Fruit fly (Drosophila melanogaster) whole organism, embryonic: ENCODE data around the gene g.

Source experiments
- BtbVII ChIP-seq: fragments of 200-800 bp; sonication (Bioruptor generic); optimal IDR thresholded peaks from 3 replicates; lab custom pipeline; 2017; ENCODE audit warnings: missing biosample characterization, mild to moderate bottlenecking, missing genetic modification characterization
- CG10565 ChIP-seq: fragments of 200-800 bp; sonication (Bioruptor generic); optimal IDR thresholded peaks from 3 replicates; lab custom pipeline; 2016; ENCODE audit warnings: missing biosample characterization, mild to moderate bottlenecking, missing genetic modification characterization
- CG10959 ChIP-seq: fragments of 200-800 bp; sonication (Bioruptor generic); IDR thresholded peaks from 2 replicates; pipeline ENCODE4 v1.3.6; 2022; ENCODE audit warnings: missing biosample characterization, missing genetic modification characterization
- CG11398 ChIP-seq: fragments of 200-800 bp; sonication (Bioruptor generic); optimal IDR thresholded peaks from 2 replicates; lab custom pipeline; 2016; ENCODE audit warnings: missing biosample characterization, missing genetic modification characterization
- CG11696 ChIP-seq: fragments of 200-800 bp; sonication (Bioruptor generic); IDR thresholded peaks from 2 replicates; pipeline ENCODE4 v1.3.6; 2022; ENCODE audit warnings: missing biosample characterization, missing genetic modification characterization
- CG12942 ChIP-seq: fragments of 200-800 bp; sonication (Bioruptor generic); optimal IDR thresholded peaks from 3 replicates; lab custom pipeline; 2016; ENCODE audit warnings: missing biosample characterization, missing genetic modification characterization
- CG15011 ChIP-seq: fragments of 200-800 bp; sonication (Bioruptor generic); optimal IDR thresholded peaks from 3 replicates; lab custom pipeline; 2018; ENCODE audit warnings: missing biosample characterization, mild to moderate bottlenecking, missing genetic modification characterization
- CG18599 ChIP-seq: fragments of 200-800 bp; sonication (Bioruptor generic); optimal IDR thresholded peaks from 3 replicates; lab custom pipeline; 2017; ENCODE audit warnings: missing biosample characterization, missing genetic modification characterization, mild to moderate bottlenecking, moderate library complexity, missing genetic modification reagents
- CG2678 ChIP-seq: fragments of 200-800 bp; sonication (Bioruptor generic); optimal IDR thresholded peaks from 3 replicates; lab custom pipeline; 2019; ENCODE audit warnings: missing biosample characterization, mild to moderate bottlenecking, missing genetic modification characterization, moderate library complexity
- CG2889 ChIP-seq: fragments of 200-800 bp; sonication (Bioruptor generic); IDR thresholded peaks from 3 replicates; pipeline ENCODE4 v1.3.6; 2022; ENCODE audit warnings: missing biosample characterization, missing genetic modification characterization
- CG30403 ChIP-seq: fragments of 200-800 bp; sonication (Bioruptor generic); optimal IDR thresholded peaks from 3 replicates; lab custom pipeline; 2016; ENCODE audit warnings: missing biosample characterization, missing genetic modification characterization
- CG30431 ChIP-seq: fragments of 200-800 bp; sonication (Bioruptor generic); optimal IDR thresholded peaks from 2 replicates; lab custom pipeline; 2017; ENCODE audit warnings: missing biosample characterization, missing genetic modification characterization
- CG3407 ChIP-seq: fragments of 200-800 bp; sonication (Bioruptor generic); optimal IDR thresholded peaks from 2 replicates; lab custom pipeline; 2018; ENCODE audit warnings: missing biosample characterization, mild to moderate bottlenecking, missing genetic modification characterization
- CG34422 ChIP-seq: fragments of 200-800 bp; sonication (Bioruptor generic); IDR thresholded peaks from 3 replicates; pipeline ENCODE4 v1.3.6; 2022; ENCODE audit warnings: missing biosample characterization, missing genetic modification characterization
- CG4424 ChIP-seq: fragments of 200-800 bp; sonication (Bioruptor generic); optimal IDR thresholded peaks from 3 replicates; lab custom pipeline; 2016; ENCODE audit warnings: missing biosample characterization, missing genetic modification characterization
- CG5953 ChIP-seq: fragments of 200-800 bp; sonication (Bioruptor generic); IDR thresholded peaks from 2 replicates; pipeline ENCODE4 v1.3.6; 2022; ENCODE audit warnings: missing biosample characterization, missing genetic modification characterization
- CG6175 ChIP-seq: fragments of 200-800 bp; sonication (Bioruptor generic); IDR thresholded peaks from 3 replicates; pipeline ENCODE4 v1.3.6; 2022; ENCODE audit warnings: missing biosample characterization, missing genetic modification characterization
- CG6654 ChIP-seq: fragments of 200-800 bp; sonication (Bioruptor generic); optimal IDR thresholded peaks from 2 replicates; lab custom pipeline; 2017; ENCODE audit warnings: missing biosample characterization, mild to moderate bottlenecking, missing genetic modification characterization
- CG6683 ChIP-seq: fragments of 200-800 bp; sonication (Bioruptor generic); optimal IDR thresholded peaks from 2 replicates; lab custom pipeline; 2017; ENCODE audit warnings: missing biosample characterization, mild to moderate bottlenecking, missing genetic modification characterization, missing genetic modification reagents
- CG6765 ChIP-seq: fragments of 200-800 bp; sonication (Bioruptor generic); optimal IDR thresholded peaks from 3 replicates; lab custom pipeline; 2017; ENCODE audit warnings: missing biosample characterization, mild to moderate bottlenecking, missing genetic modification characterization
- CG9215 ChIP-seq: fragments of 200-800 bp; sonication (Bioruptor generic); IDR thresholded peaks from 2 replicates; pipeline ENCODE4 v1.3.6; 2022; ENCODE audit warnings: missing biosample characterization, missing genetic modification characterization
- E2f1 ChIP-seq: fragments of 200-800 bp; sonication (Bioruptor generic); IDR thresholded peaks from 2 replicates; pipeline ENCODE4 v1.3.6; 2022; ENCODE audit warnings: missing biosample characterization, missing genetic modification characterization
- ERR ChIP-seq: fragments of 200-800 bp; sonication (Bioruptor generic); optimal IDR thresholded peaks from 2 replicates; lab custom pipeline; 2016; ENCODE audit warnings: missing biosample characterization, missing genetic modification characterization
- Gsc ChIP-seq: fragments of 200-800 bp; sonication (Bioruptor generic); IDR thresholded peaks from 2 replicates; pipeline ENCODE4 v1.3.6; 2022; ENCODE audit warnings: missing biosample characterization, missing genetic modification characterization
- H15 ChIP-seq: fragments of 200-800 bp; sonication (Bioruptor generic); IDR thresholded peaks from 3 replicates; pipeline ENCODE4 v1.3.6; 2022; ENCODE audit warnings: missing biosample characterization, missing genetic modification characterization
- H2.0 ChIP-seq: fragments of 200-800 bp; sonication (Bioruptor generic); IDR thresholded peaks from 2 replicates; pipeline ENCODE4 v1.3.6; 2022; ENCODE audit warnings: missing biosample characterization, missing genetic modification characterization
- HmgD ChIP-seq: fragments of 200-800 bp; sonication (Bioruptor generic); optimal IDR thresholded peaks from 3 replicates; lab custom pipeline; 2016; ENCODE audit warnings: missing biosample characterization, missing genetic modification characterization
- Lhr ChIP-seq: fragments of 200-800 bp; sonication (Bioruptor generic); optimal IDR thresholded peaks from 3 replicates; lab custom pipeline; 2017; ENCODE audit warnings: mild to moderate bottlenecking, missing biosample characterization, missing genetic modification reagents, missing genetic modification characterization
- Mrtf ChIP-seq: fragments of 200-800 bp; sonication (Bioruptor generic); IDR thresholded peaks from 3 replicates; pipeline ENCODE4 v1.3.6; 2022; ENCODE audit warnings: missing biosample characterization, missing genetic modification characterization
- Neu2 ChIP-seq: fragments of 200-800 bp; sonication (Bioruptor generic); optimal IDR thresholded peaks from 3 replicates; lab custom pipeline; 2016; ENCODE audit warnings: missing biosample characterization, missing genetic modification characterization, borderline replicate concordance
- Oaz ChIP-seq: fragments of 200-800 bp; sonication (Bioruptor generic); IDR thresholded peaks from 2 replicates; pipeline ENCODE4 v1.3.6; 2022; ENCODE audit warnings: missing biosample characterization, missing genetic modification characterization
- PHDP ChIP-seq: fragments of 200-800 bp; sonication (Bioruptor generic); optimal IDR thresholded peaks from 3 replicates; lab custom pipeline; 2018; ENCODE audit warnings: missing biosample characterization, mild to moderate bottlenecking, missing genetic modification characterization, moderate library complexity
- Side ChIP-seq: fragments of 200-800 bp; sonication (Bioruptor generic); optimal IDR thresholded peaks from 2 replicates; lab custom pipeline; 2016; ENCODE audit warnings: missing biosample characterization, missing genetic modification characterization
- Spps ChIP-seq: fragments of 200-800 bp; sonication (Bioruptor generic); optimal IDR thresholded peaks from 2 replicates; lab custom pipeline; 2018; ENCODE audit warnings: missing biosample characterization, mild to moderate bottlenecking, missing genetic modification characterization
- aop ChIP-seq: fragments of 200-800 bp; sonication (Bioruptor generic); IDR thresholded peaks from 2 replicates; pipeline ENCODE4 v1.3.6; 2022; ENCODE audit warnings: missing biosample characterization, missing genetic modification characterization
- ash1 ChIP-seq: fragments of 200-800 bp; sonication (Bioruptor generic); optimal IDR thresholded peaks from 2 replicates; lab custom pipeline; 2018; ENCODE audit warnings: missing biosample characterization, mild to moderate bottlenecking, missing genetic modification characterization
- chn ChIP-seq: fragments of 200-800 bp; sonication (Bioruptor generic); optimal IDR thresholded peaks from 2 replicates; lab custom pipeline; 2016; ENCODE audit warnings: missing biosample characterization, missing genetic modification characterization
- dimm ChIP-seq: fragments of 200-800 bp; sonication (Bioruptor generic); IDR thresholded peaks from 2 replicates; pipeline ENCODE4 v1.3.6; 2022; ENCODE audit warnings: missing biosample characterization, missing genetic modification characterization
- disco-r ChIP-seq: fragments of 200-800 bp; sonication (Bioruptor generic); optimal IDR thresholded peaks from 2 replicates; lab custom pipeline; 2016; ENCODE audit warnings: missing biosample characterization, missing genetic modification characterization
- dysf ChIP-seq: fragments of 200-800 bp; sonication (Bioruptor generic); IDR thresholded peaks from 3 replicates; pipeline ENCODE4 v1.3.6; 2022; ENCODE audit warnings: missing biosample characterization, missing genetic modification characterization
- fd64A ChIP-seq: fragments of 200-800 bp; sonication (Bioruptor generic); optimal IDR thresholded peaks from 3 replicates; lab custom pipeline; 2018; ENCODE audit warnings: missing biosample characterization, mild to moderate bottlenecking, missing genetic modification characterization
- gem ChIP-seq: fragments of 200-800 bp; sonication (Bioruptor generic); optimal IDR thresholded peaks from 2 replicates; lab custom pipeline; 2019; ENCODE audit warnings: missing biosample characterization, mild to moderate bottlenecking, missing genetic modification characterization, moderate library complexity
- gsb ChIP-seq: fragments of 200-800 bp; sonication (Bioruptor generic); IDR thresholded peaks from 2 replicates; pipeline ENCODE4 v1.3.6; 2022; ENCODE audit warnings: missing biosample characterization, missing genetic modification characterization
- gsb-n ChIP-seq: fragments of 200-800 bp; sonication (Bioruptor generic); optimal IDR thresholded peaks from 3 replicates; lab custom pipeline; 2018; ENCODE audit warnings: missing biosample characterization, mild to moderate bottlenecking, missing genetic modification characterization
- kay ChIP-seq: fragments of 200-800 bp; sonication (Bioruptor generic); optimal IDR thresholded peaks from 2 replicates; lab custom pipeline; 2016; ENCODE audit warnings: missing biosample characterization, missing genetic modification characterization
- mam ChIP-seq: fragments of 200-800 bp; sonication (Bioruptor generic); optimal IDR thresholded peaks from 3 replicates; lab custom pipeline; 2016; ENCODE audit warnings: missing biosample characterization, missing genetic modification characterization
- mld ChIP-seq: fragments of 200-800 bp; sonication (Bioruptor generic); IDR thresholded peaks from 3 replicates; pipeline ENCODE4 v1.3.6; 2022; ENCODE audit warnings: missing biosample characterization, missing genetic modification characterization; ENCODE audit not compliant: partially characterized antibody
- otp ChIP-seq: fragments of 200-800 bp; sonication (Bioruptor generic); IDR thresholded peaks from 3 replicates; pipeline ENCODE4, ENCODE4 v1.3.6; 2022; ENCODE audit warnings: missing biosample characterization, missing genetic modification characterization
- pho ChIP-seq: fragments of 200-800 bp; sonication (Bioruptor generic); optimal IDR thresholded peaks from 2 replicates; lab custom pipeline; 2016; ENCODE audit warnings: missing biosample characterization, missing genetic modification characterization
- slp2 ChIP-seq: fragments of 200-800 bp; sonication (Bioruptor generic); optimal IDR thresholded peaks from 2 replicates; lab custom pipeline; 2016; ENCODE audit warnings: missing biosample characterization, missing genetic modification characterization
- sqz ChIP-seq: fragments of 200-800 bp; sonication (Bioruptor generic); optimal IDR thresholded peaks from 3 replicates; lab custom pipeline; 2018; ENCODE audit warnings: missing biosample characterization, mild to moderate bottlenecking, missing genetic modification characterization
- tna ChIP-seq: fragments of 200-800 bp; sonication (Bioruptor generic); IDR thresholded peaks from 2 replicates; pipeline ENCODE4 v1.3.6; 2022; ENCODE audit warnings: missing biosample characterization, missing genetic modification characterization; ENCODE audit not compliant: partially characterized antibody
- tx ChIP-seq: fragments of 200-800 bp; sonication (Bioruptor generic); optimal IDR thresholded peaks from 2 replicates; lab custom pipeline; 2016; ENCODE audit warnings: missing biosample characterization, missing genetic modification characterization

The g gene

dm6 chrX:13679565-13679964 lies 56.5 kb downstream of the g start (continued):
- TF ChIP-seq CG6765 (GFP tag; lab: Kevin White, UChicago) (no peak), gsb-n (tag; lab: Kevin White, UChicago) (no peak), CG34422 (no peak), disco-r (GFP tag; lab: Kevin White, UChicago) (no peak), slp2 (GFP tag; lab: Kevin White, UChicago) (no peak), CG10565 (no peak), CG2678 (tag; lab: Kevin White, UChicago) (peak; percentile 52), kay (GFP tag; lab: Kevin White, UChicago) (no peak), gem (tag; lab: Kevin White, UChicago) (peak; percentile 70), Mrtf (GFP tag; lab: Robert Waterston, UW) (no peak), CG11398 (GFP tag; lab: Kevin White, UChicago) (no peak), CG6683 (GFP tag; lab: Kevin White, UChicago) (no peak), CG15011 (no peak), CG9215 (GFP tag; lab: Robert Waterston, UW) (no peak), CG3407 (GFP tag; lab: Kevin White, UChicago) (no peak), mld (GFP tag; lab: Robert Waterston, UW) (no peak), tna (GFP tag; lab: Robert Waterston, UW) (no peak), Oaz (no peak), PHDP (peak; percentile 62), chn (no peak), dysf (GFP tag; lab: Robert Waterston, UW) (no peak), mam (GFP tag; lab: Kevin White, UChicago) (no peak), dimm (GFP tag; lab: Robert Waterston, UW) (no peak), tx (no peak), CG2889 (no peak), CG11696 (GFP tag; lab: Robert Waterston, UW) (no peak), CG10959 (GFP tag; lab: Robert Waterston, UW) (no peak), CG30431 (GFP tag; lab: Kevin White, UChicago) (no peak), CG18599 (GFP tag; lab: Kevin White, UChicago) (peak; percentile 10), Spps (tag; lab: Kevin White, UChicago) (no peak), pho (no peak), Gsc (GFP tag; lab: Robert Waterston, UW) (no peak), CG6654 (no peak), Neu2 (GFP tag; lab: Kevin White, UChicago) (no peak), aop (GFP tag; lab: Robert Waterston, UW) (no peak), CG5953 (GFP tag; lab: Robert Waterston, UW) (no peak), ERR (GFP tag; lab: Kevin White, UChicago) (no peak), gsb (GFP tag; lab: Robert Waterston, UW) (no peak), fd64A (no peak), CG12942 (no peak), Side (no peak), CG4424 (GFP tag; lab: Kevin White, UChicago) (peak; percentile 15), E2f1 (GFP tag; lab: Robert Waterston, UW) (no peak), H2.0 (GFP tag; lab: Robert Waterston, UW) (0 out of 2 replicates have a peak, but pooled peaks have one; percentile 15), H15 (GFP tag; lab: Robert Waterston, UW) (no peak), otp (GFP tag; lab: Robert Waterston, UW) (no peak), BtbVII (GFP tag; lab: Kevin White, UChicago) (no peak), ash1 (no peak), Lhr (GFP tag; lab: Kevin White, UChicago) (no peak), CG6175 (GFP tag; lab: Robert Waterston, UW) (no peak), HmgD (GFP tag; lab: Kevin White, UChicago) (no peak), CG30403 (peak; percentile 2), sqz (no peak)
